Fruit fly (Drosophila melanogaster) whole organism, prepupa: ENCODE measurements around the gene Jon74E.

Source experiments
- Blimp-1 ChIP-seq: fragments of 200-800 bp; sonication (Bioruptor generic); optimal IDR thresholded peaks from 3 replicates; lab custom pipeline; 2017; ENCODE audit warnings: missing biosample characterization, missing genetic modification characterization, mild to moderate bottlenecking, moderate library complexity, missing genetic modification reagents
- CG10631 ChIP-seq: fragments of 200-800 bp; sonication (Bioruptor generic); optimal IDR thresholded peaks from 2 replicates; lab custom pipeline; 2016; ENCODE audit warnings: missing biosample characterization, missing genetic modification characterization
- CG11902 ChIP-seq: fragments of 200-800 bp; sonication (Bioruptor generic); optimal IDR thresholded peaks from 3 replicates; lab custom pipeline; 2016; ENCODE audit warnings: missing biosample characterization, missing genetic modification characterization
- CG1621 ChIP-seq: fragments of 200-800 bp; sonication (Bioruptor generic); optimal IDR thresholded peaks from 3 replicates; lab custom pipeline; 2018; ENCODE audit warnings: missing biosample characterization, mild to moderate bottlenecking, missing genetic modification characterization
- CG16779 ChIP-seq: fragments of 200-800 bp; sonication (Bioruptor generic); optimal IDR thresholded peaks from 3 replicates; lab custom pipeline; 2017; ENCODE audit warnings: missing biosample characterization, mild to moderate bottlenecking, missing genetic modification characterization
- CG32006 ChIP-seq: fragments of 200-800 bp; sonication (Bioruptor generic); optimal IDR thresholded peaks from 3 replicates; lab custom pipeline; 2017; ENCODE audit warnings: missing biosample characterization, mild to moderate bottlenecking, missing genetic modification characterization
- CG34406 ChIP-seq: fragments of 200-800 bp; sonication (Bioruptor generic); optimal IDR thresholded peaks from 3 replicates; lab custom pipeline; 2016; ENCODE audit warnings: missing biosample characterization, missing genetic modification characterization
- CG6163 ChIP-seq: fragments of 200-800 bp; sonication (Bioruptor generic); IDR thresholded peaks from 3 replicates; pipeline ENCODE4 v1.3.6; 2022; ENCODE audit warnings: missing biosample characterization, missing genetic modification characterization
- CG6276 ChIP-seq: fragments of 200-800 bp; sonication (Bioruptor generic); optimal IDR thresholded peaks from 2 replicates; lab custom pipeline; 2017; ENCODE audit warnings: missing biosample characterization, mild to moderate bottlenecking, missing genetic modification characterization
- CG6792 ChIP-seq: fragments of 200-800 bp; sonication (Bioruptor generic); optimal IDR thresholded peaks from 3 replicates; lab custom pipeline; 2016; ENCODE audit warnings: missing biosample characterization, missing genetic modification characterization
- CG6854 ChIP-seq: fragments of 200-800 bp; sonication (Bioruptor generic); optimal IDR thresholded peaks from 2 replicates; lab custom pipeline; 2017; ENCODE audit warnings: missing biosample characterization, mild to moderate bottlenecking, missing genetic modification characterization
- CG7368 ChIP-seq: fragments of 200-800 bp; sonication (Bioruptor generic); optimal IDR thresholded peaks from 3 replicates; lab custom pipeline; 2016; ENCODE audit warnings: missing biosample characterization, missing genetic modification characterization
- CG8319 ChIP-seq: fragments of 200-800 bp; sonication (Bioruptor generic); optimal IDR thresholded peaks from 3 replicates; lab custom pipeline; 2016; ENCODE audit warnings: missing biosample characterization, missing genetic modification characterization
- CG9139 ChIP-seq: fragments of 200-800 bp; sonication (Bioruptor generic); optimal IDR thresholded peaks from 3 replicates; lab custom pipeline; 2017; ENCODE audit warnings: missing biosample characterization, mild to moderate bottlenecking, missing genetic modification characterization
- Eip75B ChIP-seq: fragments of 200-800 bp; sonication (Bioruptor generic); optimal IDR thresholded peaks from 3 replicates; lab custom pipeline; 2016; ENCODE audit warnings: missing biosample characterization, missing genetic modification characterization
- Eip78C ChIP-seq: fragments of 200-800 bp; sonication (Bioruptor generic); peaks from one replicate; lab custom pipeline; 2016; ENCODE audit warnings: missing biosample characterization, missing genetic modification characterization
- Eip93F ChIP-seq: fragments of 200-800 bp; sonication (Bioruptor generic); optimal IDR thresholded peaks from 2 replicates; lab custom pipeline; 2016; ENCODE audit warnings: missing biosample characterization, mild to moderate bottlenecking, missing genetic modification characterization
- Ets21C ChIP-seq: fragments of 200-800 bp; sonication (Bioruptor generic); optimal IDR thresholded peaks from 3 replicates; lab custom pipeline; 2016; ENCODE audit warnings: missing biosample characterization, missing genetic modification characterization
- Ets96B ChIP-seq: fragments of 200-800 bp; optimal IDR thresholded peaks from 2 replicates; lab custom pipeline; 2019; ENCODE audit warnings: missing biosample characterization, mild to moderate bottlenecking, missing genetic modification characterization, moderate library complexity
- Gug ChIP-seq: fragments of 200-800 bp; sonication (Bioruptor generic); IDR thresholded peaks from 2 replicates; pipeline ENCODE4 v1.3.6; 2022; ENCODE audit warnings: missing biosample characterization, missing genetic modification characterization
- Hr38 ChIP-seq: sonication (Bioruptor generic); optimal IDR thresholded peaks from 2 replicates; lab custom pipeline; 2016; ENCODE audit warnings: missing biosample characterization, missing genetic modification characterization
- Hr39 ChIP-seq: fragments of 200-800 bp; sonication (Bioruptor generic); optimal IDR thresholded peaks from 2 replicates; lab custom pipeline; 2016; ENCODE audit warnings: missing biosample characterization, missing genetic modification characterization
- Hr4 ChIP-seq: fragments of 200-800 bp; sonication (Bioruptor generic); optimal IDR thresholded peaks from 3 replicates; lab custom pipeline; 2016; ENCODE audit warnings: missing biosample characterization, missing genetic modification characterization
- Lpt ChIP-seq: fragments of 200-800 bp; sonication (Bioruptor generic); optimal IDR thresholded peaks from 3 replicates; lab custom pipeline; 2016; ENCODE audit warnings: missing biosample characterization, missing genetic modification characterization
- Met ChIP-seq: fragments of 200-800 bp; sonication (Bioruptor generic); optimal IDR thresholded peaks from 3 replicates; lab custom pipeline; 2016; ENCODE audit warnings: missing biosample characterization, missing genetic modification characterization
- Sox102F ChIP-seq: fragments of 200-800 bp; sonication (Bioruptor generic); optimal IDR thresholded peaks from 2 replicates; lab custom pipeline; 2016; ENCODE audit warnings: missing biosample characterization, mild to moderate bottlenecking, missing genetic modification characterization
- Sox14 ChIP-seq: fragments of 200-800 bp; sonication (Bioruptor generic); optimal IDR thresholded peaks from 3 replicates; lab custom pipeline; 2016; ENCODE audit warnings: missing biosample characterization, missing genetic modification characterization
- Sox15 ChIP-seq: fragments of 200-800 bp; sonication (Bioruptor generic); optimal IDR thresholded peaks from 3 replicates; lab custom pipeline; 2016; ENCODE audit warnings: missing biosample characterization, missing genetic modification characterization
- acj6 ChIP-seq: fragments of 200-800 bp; sonication (Bioruptor generic); optimal IDR thresholded peaks from 3 replicates; lab custom pipeline; 2016; ENCODE audit warnings: missing biosample characterization, missing genetic modification characterization
- cyc ChIP-seq: fragments of 200-800 bp; sonication (Bioruptor generic); optimal IDR thresholded peaks from 3 replicates; lab custom pipeline; 2016; ENCODE audit warnings: missing biosample characterization, missing genetic modification characterization
- dac ChIP-seq: fragments of 200-800 bp; sonication (Bioruptor generic); optimal IDR thresholded peaks from 2 replicates; lab custom pipeline; 2017; ENCODE audit warnings: missing biosample characterization, mild to moderate bottlenecking, missing genetic modification characterization
- dsx ChIP-seq: fragments of 200-800 bp; optimal IDR thresholded peaks from 3 replicates; lab custom pipeline; 2019; ENCODE audit warnings: missing biosample characterization, mild to moderate bottlenecking, missing genetic modification characterization, moderate library complexity; ENCODE audit not compliant: poor library complexity, severe bottlenecking
- esn ChIP-seq: fragments of 200-800 bp; sonication (Bioruptor generic); optimal IDR thresholded peaks from 2 replicates; lab custom pipeline; 2016; ENCODE audit warnings: missing biosample characterization, mild to moderate bottlenecking, missing genetic modification characterization, moderate library complexity
- fd59A ChIP-seq: fragments of 200-800 bp; sonication (Bioruptor generic); optimal IDR thresholded peaks from 2 replicates; lab custom pipeline; 2017; ENCODE audit warnings: missing biosample characterization, mild to moderate bottlenecking, missing genetic modification characterization, missing genetic modification reagents
- fkh ChIP-seq: fragments of 200-800 bp; sonication (Bioruptor generic); optimal IDR thresholded peaks from 3 replicates; lab custom pipeline; 2017; ENCODE audit warnings: missing biosample characterization, mild to moderate bottlenecking, missing genetic modification characterization, moderate library complexity
- lz ChIP-seq: fragments of 200-800 bp; sonication (Bioruptor generic); optimal IDR thresholded peaks from 3 replicates; lab custom pipeline; 2016; ENCODE audit warnings: missing biosample characterization, missing genetic modification characterization
- net ChIP-seq: fragments of 200-800 bp; sonication (Bioruptor generic); optimal IDR thresholded peaks from 3 replicates; lab custom pipeline; 2016; ENCODE audit warnings: missing biosample characterization, missing genetic modification characterization
- salr ChIP-seq, 2 experiments: fragments of 200-800 bp; sonication (Bioruptor generic); optimal IDR thresholded peaks; 3 replicates each; lab custom pipeline; 2016 to 2018; ENCODE audit warnings: missing biosample characterization in 2 of 2, missing genetic modification characterization in 2 of 2, mild to moderate bottlenecking in 1 of 2
- ss ChIP-seq, 2 experiments: fragments of 200-800 bp; sonication (Bioruptor generic); optimal IDR thresholded peaks; 2 replicates in 1 of 2; 3 replicates in 1 of 2; lab custom pipeline; 2017 to 2018; ENCODE audit warnings: mild to moderate bottlenecking in 2 of 2, missing biosample characterization in 2 of 2, missing genetic modification characterization in 2 of 2, moderate library complexity in 1 of 2
- svp ChIP-seq: fragments of 200-800 bp; sonication (Bioruptor generic); peaks from one replicate; lab custom pipeline; 2016; ENCODE audit warnings: missing biosample characterization, missing genetic modification characterization
- topi ChIP-seq: fragments of 200-800 bp; sonication (Bioruptor generic); optimal IDR thresholded peaks from 3 replicates; lab custom pipeline; 2016; ENCODE audit warnings: missing biosample characterization, missing genetic modification characterization
- vri ChIP-seq: fragments of 200-800 bp; sonication (Bioruptor generic); optimal IDR thresholded peaks from 3 replicates; lab custom pipeline; 2016; ENCODE audit warnings: missing biosample characterization, mild to moderate bottlenecking, missing genetic modification characterization

Gene Jon74E

dm6 chr3L:17535768-17536167 lies 13.2 kb downstream of the Jon74E start:
- TF ChIP-seq Sox14 (no peak), Sox102F (GFP tag; lab: Kevin White, UChicago) (no peak)
- TF ChIP-seq, all 60 proteins: peak for 0

dm6 chr3L:17534396-17534795 lies 14.5 kb downstream of the Jon74E start:
- no peak for TF ChIP-seq salr (GFP tag; optimal IDR thresholded peaks at IDR 0.05; lab: Kevin White, UChicago)
- no peak for TF ChIP-seq topi (GFP tag; lab: Kevin White, UChicago)
- peak; percentile 51 for TF ChIP-seq fkh (GFP tag; lab: Kevin White, UChicago)
- TF ChIP-seq Eip78C: peak; percentile 42
- TF ChIP-seq Gug (GFP tag; lab: Robert Waterston, UW): no peak
- no peak for TF ChIP-seq CG6276 (GFP tag; lab: Kevin White, UChicago)
- TF ChIP-seq Ets96B (tag; lab: Kevin White, UChicago): no peak
- TF ChIP-seq CG8319 (GFP tag; lab: Kevin White, UChicago): no peak
- TF ChIP-seq CG9139 (GFP tag; lab: Kevin White, UChicago): no peak
- TF ChIP-seq esn: no peak
- no peak for TF ChIP-seq Sox15 (GFP tag; lab: Kevin White, UChicago)
- no peak for TF ChIP-seq Blimp-1 (GFP tag; lab: Kevin White, UChicago)
- TF ChIP-seq Eip75B (GFP tag; lab: Kevin White, UChicago): no peak
- no peak for TF ChIP-seq dac
- no peak for TF ChIP-seq fd59A (GFP tag; lab: Kevin White, UChicago)

dm6 chr3L:17533745-17534144 lies 15.2 kb downstream of the Jon74E start:
- no peak for TF ChIP-seq CG11902 (GFP tag; lab: Kevin White, UChicago)
- TF ChIP-seq CG6854: peak; percentile 8
- TF ChIP-seq acj6 (GFP tag; lab: Kevin White, UChicago): no peak
- peak; percentile 32 for TF ChIP-seq CG9139 (GFP tag; lab: Kevin White, UChicago)
- TF ChIP-seq Lpt (GFP tag; lab: Kevin White, UChicago): no peak
- TF ChIP-seq CG6163 (GFP tag; lab: Robert Waterston, UW): peak; percentile 24; the same call in 1 of the 3 replicates

- TF ChIP-seq CG16779 (peak; percentile 55), CG6276 (GFP tag; lab: Kevin White, UChicago) (no peak), Hr39 (GFP tag; lab: Kevin White, UChicago) (peak; percentile 43), CG34406 (GFP tag; lab: Kevin White, UChicago) (peak; percentile 42), Gug (GFP tag; lab: Robert Waterston, UW) (no peak), lz (GFP tag; lab: Kevin White, UChicago) (peak; percentile 58), Hr38 (no peak), CG1621 (tag; lab: Kevin White, UChicago) (peak; percentile 54), CG6792 (GFP tag; lab: Kevin White, UChicago) (peak; percentile 41), esn (peak; percentile 76), svp (GFP tag; lab: Kevin White, UChicago) (peak; percentile 91), ss (GFP tag; optimal IDR thresholded peaks at IDR 0.05; lab: Kevin White, UChicago) (no peak), Hr4 (peak; percentile 29), topi (GFP tag; lab: Kevin White, UChicago) (peak; percentile 59), vri (peak; percentile 17), Lpt (GFP tag; lab: Kevin White, UChicago) (peak; percentile 24), CG11902 (GFP tag; lab: Kevin White, UChicago) (no peak), Eip75B (GFP tag; lab: Kevin White, UChicago) (peak; percentile 57), cyc (GFP tag; lab: Kevin White, UChicago) (peak; percentile 50), Met (GFP tag; lab: Kevin White, UChicago) (peak; percentile 56), CG32006 (GFP tag; lab: Kevin White, UChicago) (peak; percentile 50), net (no peak), CG10631 (GFP tag; lab: Kevin White, UChicago) (peak; percentile 76), salr (GFP tag; optimal IDR thresholded peaks at IDR 0.05; lab: Kevin White, UChicago) (peak in 1 of 2 experiments; percentile 22), Sox15 (GFP tag; lab: Kevin White, UChicago) (no peak), Eip93F (GFP tag; lab: Kevin White, UChicago) (peak; percentile 42), CG9139 (GFP tag; lab: Kevin White, UChicago) (peak; percentile 20), dsx (GFP tag; lab: Kevin White, UChicago) (peak; percentile 61), fkh (GFP tag; lab: Kevin White, UChicago) (peak; percentile 71), Ets21C (GFP tag; lab: Kevin White, UChicago) (peak; percentile 43), Sox14 (peak; percentile 57), CG7368 (GFP tag; lab: Kevin White, UChicago) (no peak)
These were observed 15.8 kb downstream of the Jon74E start for dm6 chr3L:17532898-17533700.
